Worm (Caenorhabditis elegans): ENCODE measurements around the gene M01B2.12.
"Not testable (repeated sequence)": the region's sequence is repeated elsewhere in the genome, so short reads cannot be mapped to it uniquely, and the experiment has no call there.

DNA sequence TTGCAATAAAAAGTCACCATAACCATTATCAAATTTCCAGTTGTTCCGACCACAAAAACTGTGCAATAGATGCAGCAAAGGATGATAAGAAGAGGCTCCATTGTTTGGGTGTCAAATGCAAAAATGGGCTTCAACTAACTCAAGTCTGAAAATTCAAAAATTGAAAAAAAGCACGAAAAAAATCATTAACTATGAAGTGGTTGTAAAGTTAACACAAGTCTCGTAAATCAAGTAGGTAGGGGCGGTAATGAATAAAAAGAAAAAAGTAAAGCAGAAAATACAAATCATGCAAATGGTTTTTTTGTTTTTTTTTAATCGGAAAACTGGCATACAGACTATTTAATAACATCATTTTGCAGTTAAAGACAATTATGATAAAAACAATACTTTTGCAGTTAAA, 7.4 kb downstream of the M01B2.12 start, which contains the start of gene srsx-39:
- TF ChIP-seq dmd-8 (GFP tag; IDR thresholded peaks at IDR 0.05); pqm-1 (tag; optimal IDR thresholded peaks at IDR 0.05); aly-2 (tag; optimal IDR thresholded peaks at IDR 0.05); ceh-82 (tag; optimal IDR thresholded peaks at IDR 0.05); D1046.2 (GFP tag; IDR thresholded peaks at IDR 0.05); arid-1 (GFP tag; conservative IDR thresholded peaks at IDR 0.05); nhr-76 (tag; optimal IDR thresholded peaks at IDR 0.05); lin-15B (tag; optimal IDR thresholded peaks at IDR 0.05); lin-13 (GFP tag; optimal IDR thresholded peaks at IDR 0.05); nhr-6 (tag; optimal IDR thresholded peaks at IDR 0.05); lsy-2 (tag; optimal IDR thresholded peaks at IDR 0.05); daf-19 (GFP tag; conservative IDR thresholded peaks at IDR 0.05); fkh-10 (GFP tag; optimal IDR thresholded peaks at IDR 0.05): not testable (repeated sequence)

All from whole organism, L4 larva.